Worm (Caenorhabditis elegans): ENCODE data around the gene F21D5.7.
A peak's percentile ranks its signal among the peaks of the same experiment; 100 is the strongest.

Gene F21D5.7

DNA sequence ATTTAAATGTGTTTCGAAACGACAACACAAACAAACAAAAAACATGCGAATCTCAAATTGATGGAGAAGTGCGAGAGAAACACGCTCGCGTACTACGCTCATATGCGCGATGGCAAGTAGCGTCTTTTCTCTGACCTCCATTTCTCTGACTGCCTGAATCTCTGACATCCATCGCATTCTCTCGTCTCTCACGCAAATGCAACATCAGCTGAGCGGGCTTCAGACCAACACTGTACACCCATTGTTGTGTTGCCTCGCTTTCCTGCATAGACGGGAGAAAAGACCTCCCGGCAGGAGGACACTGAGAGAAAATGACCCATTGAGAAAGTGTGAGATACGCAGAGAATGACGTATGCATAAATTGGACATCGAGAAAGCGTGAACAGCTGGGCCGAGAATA is 38.7 kb upstream of the F21D5.7 start (continued):
- TF ChIP-seq irx-1 (tag; optimal IDR thresholded peaks at IDR 0.05) (peak; percentile 62), nhr-71 (tag; optimal IDR thresholded peaks at IDR 0.05) (peak; percentile 86), ceh-63 (GFP tag; optimal IDR thresholded peaks at IDR 0.05) (no peak), ceh-90 (tag; optimal IDR thresholded peaks at IDR 0.05) (no peak), lsy-2 (tag; optimal IDR thresholded peaks at IDR 0.05) (peak; percentile 71 to 83), nhr-12 (tag; optimal IDR thresholded peaks at IDR 0.05) (no peak), ces-1 (GFP tag; optimal IDR thresholded peaks at IDR 0.05) (no peak), hlh-17 (GFP tag; optimal IDR thresholded peaks at IDR 0.05; ENCODE audit: borderline replicate concordance) (no peak), nhr-90 (tag; optimal IDR thresholded peaks at IDR 0.05; ENCODE audit: poor library complexity) (peak; percentile 63), nhr-85 (tag) (peak; percentile 99), Y116A8C.19 (tag; optimal IDR thresholded peaks at IDR 0.05; ENCODE audit: borderline replicate concordance) (no peak), unc-98 (GFP tag; IDR thresholded peaks at IDR 0.05) (no peak), pag-3 (tag; optimal IDR thresholded peaks at IDR 0.05; ENCODE audit: borderline replicate concordance, insufficient read depth) (peak; percentile 78), alr-1 (tag; optimal IDR thresholded peaks at IDR 0.05; ENCODE audit: borderline replicate concordance) (no peak), hpl-2 (GFP tag; optimal IDR thresholded peaks at IDR 0.05) (peak; percentile 46), isw-1 (GFP tag; IDR thresholded peaks at IDR 0.05) (peak; percentile 15; the same call in 1 of the 2 replicates), efl-1 (optimal IDR thresholded peaks at IDR 0.05) (peak; percentile 68 to 70), efl-1 (GFP tag; optimal IDR thresholded peaks at IDR 0.05 in 1 of 2) (peak; percentile 32 to 94), swsn-7 (tag; optimal IDR thresholded peaks at IDR 0.05) (peak; percentile 56), xbp-1 (tag; optimal IDR thresholded peaks at IDR 0.05) (peak; percentile 61), fkh-8 (tag; optimal IDR thresholded peaks at IDR 0.05) (no peak), snu-23 (GFP tag; optimal IDR thresholded peaks at IDR 0.05) (peak; percentile 84), ztf-11 (tag; optimal IDR thresholded peaks at IDR 0.05) (peak in 1 of 2 experiments; percentile 31), C34B4.2 (tag; optimal IDR thresholded peaks at IDR 0.05) (no peak), dsc-1 (tag; optimal IDR thresholded peaks at IDR 0.05) (peak; percentile 27), zag-1 (tag; optimal IDR thresholded peaks at IDR 0.05) (no peak), C16A3.4 (tag; optimal IDR thresholded peaks at IDR 0.05) (peak; percentile 83), mdl-1 (tag; optimal IDR thresholded peaks at IDR 0.05) (peak in 1 of 2 experiments; percentile 85), lin-14 (GFP tag; optimal IDR thresholded peaks at IDR 0.05) (peak; percentile 97), unc-130 (tag; optimal IDR thresholded peaks at IDR 0.05) (no peak), efl-3 (GFP tag; optimal IDR thresholded peaks at IDR 0.05) (no peak), tbx-2 (tag; optimal IDR thresholded peaks at IDR 0.05) (peak; percentile 58), nhr-28 (tag; optimal IDR thresholded peaks at IDR 0.05) (no peak), ama-1 (optimal IDR thresholded peaks at IDR 0.05) (no peak), pax-3 (tag; optimal IDR thresholded peaks at IDR 0.05) (no peak), jun-1 (tag; optimal IDR thresholded peaks at IDR 0.05) (peak; percentile 75), blmp-1 (tag; optimal IDR thresholded peaks at IDR 0.05) (peak; percentile 95), aly-2 (tag; optimal IDR thresholded peaks at IDR 0.05) (no peak), egl-27 (tag; optimal IDR thresholded peaks at IDR 0.05) (peak; percentile 28 to 56), nhr-76 (tag; optimal IDR thresholded peaks at IDR 0.05) (no peak), elt-3 (tag; optimal IDR thresholded peaks at IDR 0.05) (peak in 2 of 6 experiments; percentile 35 to 56), fkh-4 (tag; optimal IDR thresholded peaks at IDR 0.05; ENCODE audit: borderline replicate concordance) (no peak), nhr-77 (tag; optimal IDR thresholded peaks at IDR 0.05) (peak; percentile 75), sptf-1 (tag; optimal IDR thresholded peaks at IDR 0.05) (no peak), lin-39 (tag; optimal IDR thresholded peaks at IDR 0.05) (no peak), elt-2 (tag; optimal IDR thresholded peaks at IDR 0.05) (peak; percentile 43), ceh-82 (tag; optimal IDR thresholded peaks at IDR 0.05) (peak; percentile 7 to 70 (median 18)), ceh-8 (GFP tag; optimal IDR thresholded peaks at IDR 0.05) (no peak), mep-1 (tag; optimal IDR thresholded peaks at IDR 0.05) (peak; percentile 80), sox-4 (tag; optimal IDR thresholded peaks at IDR 0.05) (no peak), lin-35 (GFP tag; optimal IDR thresholded peaks at IDR 0.05) (peak; percentile 52 to 83), mef-2 (tag; optimal IDR thresholded peaks at IDR 0.05) (no peak), vab-15 (tag; optimal IDR thresholded peaks at IDR 0.05) (no peak)

All from whole organism, L1 larva.